Fruit fly (Drosophila melanogaster) whole organism, embryonic: Measurements from ENCODE around the gene Polr3H.

Source experiments
- Bgb ChIP-seq: fragments of 200-800 bp; sonication (Bioruptor generic); IDR thresholded peaks from 2 replicates; pipeline ENCODE4 v1.3.6; 2022; ENCODE audit warnings: missing biosample characterization, missing genetic modification characterization; ENCODE audit not compliant: partially characterized antibody
- CG10654 ChIP-seq: fragments of 200-800 bp; sonication (Bioruptor generic); optimal IDR thresholded peaks from 2 replicates; lab custom pipeline; 2016; ENCODE audit warnings: missing biosample characterization, missing genetic modification characterization
- CG10959 ChIP-seq: fragments of 200-800 bp; sonication (Bioruptor generic); IDR thresholded peaks from 2 replicates; pipeline ENCODE4 v1.3.6; 2022; ENCODE audit warnings: missing biosample characterization, missing genetic modification characterization
- CG10979 ChIP-seq: fragments of 200-800 bp; sonication (Bioruptor generic); optimal IDR thresholded peaks from 2 replicates; lab custom pipeline; 2018; ENCODE audit warnings: missing biosample characterization, mild to moderate bottlenecking, missing genetic modification characterization, moderate library complexity
- CG11560 ChIP-seq: fragments of 200-800 bp; sonication (Bioruptor generic); IDR thresholded peaks from 3 replicates; pipeline ENCODE4 v1.3.6; 2022; ENCODE audit warnings: missing biosample characterization, missing genetic modification characterization
- CG12236 ChIP-seq: fragments of 200-800 bp; sonication (Bioruptor generic); optimal IDR thresholded peaks from 2 replicates; lab custom pipeline; 2016; ENCODE audit warnings: missing biosample characterization, missing genetic modification characterization
- CG13775 ChIP-seq: fragments of 200-800 bp; sonication (Bioruptor generic); optimal IDR thresholded peaks from 3 replicates; lab custom pipeline; 2017; ENCODE audit warnings: missing biosample characterization, mild to moderate bottlenecking, missing genetic modification characterization
- CG13894 ChIP-seq: fragments of 200-800 bp; sonication (Bioruptor generic); optimal IDR thresholded peaks from 3 replicates; lab custom pipeline; 2018; ENCODE audit warnings: missing biosample characterization, mild to moderate bottlenecking, missing genetic modification characterization, moderate library complexity
- CG1603 ChIP-seq: fragments of 200-800 bp; sonication (Bioruptor generic); optimal IDR thresholded peaks from 2 replicates; lab custom pipeline; 2019; ENCODE audit warnings: missing biosample characterization, mild to moderate bottlenecking, missing genetic modification characterization, moderate library complexity
- CG1792 ChIP-seq: fragments of 200-800 bp; sonication (Bioruptor generic); optimal IDR thresholded peaks from 2 replicates; lab custom pipeline; 2016; ENCODE audit warnings: missing biosample characterization, missing genetic modification characterization
- CG18764 ChIP-seq: fragments of 200-800 bp; sonication (Bioruptor generic); optimal IDR thresholded peaks from 3 replicates; lab custom pipeline; 2016; ENCODE audit warnings: missing biosample characterization, missing genetic modification characterization
- CG2202 ChIP-seq: fragments of 200-800 bp; sonication (Bioruptor generic); optimal IDR thresholded peaks from 2 replicates; lab custom pipeline; 2018; ENCODE audit warnings: missing biosample characterization, mild to moderate bottlenecking, missing genetic modification characterization
- CG32767 ChIP-seq: fragments of 200-800 bp; sonication (Bioruptor generic); IDR thresholded peaks from 2 replicates; pipeline ENCODE4 v1.3.6; 2022; ENCODE audit warnings: missing biosample characterization, missing genetic modification characterization
- CG3995 ChIP-seq: fragments of 200-800 bp; sonication (Bioruptor generic); optimal IDR thresholded peaks from 3 replicates; lab custom pipeline; 2016; ENCODE audit warnings: missing biosample characterization, missing genetic modification characterization
- CG7372 ChIP-seq: fragments of 200-800 bp; sonication (Bioruptor generic); IDR thresholded peaks from 2 replicates; pipeline ENCODE4 v1.3.6; 2022; ENCODE audit warnings: missing biosample characterization, missing genetic modification characterization
- CG8359 ChIP-seq: fragments of 200-800 bp; sonication (Bioruptor generic); optimal IDR thresholded peaks from 2 replicates; lab custom pipeline; 2017; ENCODE audit warnings: missing biosample characterization, mild to moderate bottlenecking, missing genetic modification characterization, borderline replicate concordance
- CG9437 ChIP-seq: fragments of 200-800 bp; sonication (Bioruptor generic); optimal IDR thresholded peaks from 2 replicates; lab custom pipeline; 2018; ENCODE audit warnings: missing biosample characterization, mild to moderate bottlenecking, missing genetic modification characterization
- Dip3 ChIP-seq: fragments of 200-800 bp; sonication (Bioruptor generic); optimal IDR thresholded peaks from 3 replicates; lab custom pipeline; 2016; ENCODE audit warnings: missing biosample characterization, missing genetic modification characterization
- Doc3 ChIP-seq: fragments of 200-800 bp; sonication (Bioruptor generic); IDR thresholded peaks from 3 replicates; pipeline ENCODE4 v1.3.6; 2022; ENCODE audit warnings: missing biosample characterization, missing genetic modification characterization; ENCODE audit not compliant: partially characterized antibody
- Fer1 ChIP-seq: fragments of 200-800 bp; sonication (Bioruptor generic); optimal IDR thresholded peaks from 2 replicates; lab custom pipeline; 2017; ENCODE audit warnings: missing biosample characterization, mild to moderate bottlenecking, missing genetic modification characterization
- Fer2 ChIP-seq: fragments of 200-800 bp; sonication (Bioruptor generic); optimal IDR thresholded peaks from 2 replicates; lab custom pipeline; 2018; ENCODE audit warnings: missing biosample characterization, mild to moderate bottlenecking, missing genetic modification characterization, moderate library complexity
- Gug ChIP-seq: fragments of 200-800 bp; sonication (Bioruptor generic); IDR thresholded peaks from 4 replicates; pipeline ENCODE4 v1.3.6; 2022; ENCODE audit warnings: missing biosample characterization, missing genetic modification characterization
- Hsf ChIP-seq: fragments of 200-800 bp; sonication (Bioruptor generic); optimal IDR thresholded peaks from 3 replicates; lab custom pipeline; 2016; ENCODE audit warnings: missing biosample characterization, missing genetic modification characterization
- Kr ChIP-seq: fragments of 200-800 bp; sonication (Bioruptor generic); optimal IDR thresholded peaks from 2 replicates; lab custom pipeline; 2017; ENCODE audit warnings: missing biosample characterization, mild to moderate bottlenecking, missing genetic modification characterization
- Lim3 ChIP-seq: fragments of 200-800 bp; sonication (Bioruptor generic); IDR thresholded peaks from 2 replicates; pipeline ENCODE4 v1.3.6; 2022; ENCODE audit warnings: missing biosample characterization, missing genetic modification characterization
- Pdp1 ChIP-seq, 2 experiments: fragments of 200-800 bp; sonication (Bioruptor generic); optimal IDR thresholded peaks; 3 replicates each; lab custom pipeline; 2016; ENCODE audit warnings: missing biosample characterization in 2 of 2, missing genetic modification characterization in 2 of 2, mild to moderate bottlenecking in 1 of 2, moderate library complexity in 1 of 2
- Rfx ChIP-seq: fragments of 200-800 bp; sonication (Bioruptor generic); IDR thresholded peaks from 2 replicates; pipeline ENCODE4 v1.3.6; 2022; ENCODE audit warnings: missing biosample characterization, missing genetic modification characterization
- Scr ChIP-seq: fragments of 200-800 bp; sonication (Bioruptor generic); IDR thresholded peaks from 2 replicates; pipeline ENCODE4 v1.3.6; 2022; ENCODE audit warnings: missing biosample characterization, missing genetic modification characterization; ENCODE audit not compliant: partially characterized antibody
- Vsx1 ChIP-seq: fragments of 200-800 bp; sonication (Bioruptor generic); optimal IDR thresholded peaks from 2 replicates; lab custom pipeline; 2017; ENCODE audit warnings: missing biosample characterization, mild to moderate bottlenecking, missing genetic modification characterization, missing genetic modification reagents
- ac ChIP-seq: fragments of 200-800 bp; sonication (Bioruptor generic); optimal IDR thresholded peaks from 3 replicates; lab custom pipeline; 2017; ENCODE audit warnings: missing biosample characterization, mild to moderate bottlenecking, missing genetic modification characterization
- ap ChIP-seq: fragments of 200-800 bp; sonication (Bioruptor generic); IDR thresholded peaks from 2 replicates; pipeline ENCODE4 v1.3.6; 2022; ENCODE audit warnings: missing biosample characterization, missing genetic modification characterization
- bbx ChIP-seq: fragments of 200-800 bp; sonication (Bioruptor generic); IDR thresholded peaks from 2 replicates; pipeline ENCODE4 v1.3.6; 2022; ENCODE audit warnings: missing biosample characterization, missing genetic modification characterization; ENCODE audit not compliant: partially characterized antibody
- br ChIP-seq: fragments of >200 bp; optimal IDR thresholded peaks from 2 replicates; lab custom pipeline; 2017
- dpn ChIP-seq, 2 experiments: fragments of 200-800 bp; sonication (Bioruptor generic); optimal IDR thresholded peaks; 3 replicates each; lab custom pipeline; 2016; ENCODE audit warnings: missing biosample characterization in 2 of 2, missing genetic modification characterization in 2 of 2
- emc ChIP-seq: fragments of 200-800 bp; sonication (Bioruptor generic); optimal IDR thresholded peaks from 2 replicates; lab custom pipeline; 2016; ENCODE audit warnings: missing biosample characterization, missing genetic modification characterization
- gt ChIP-seq: fragments of 200-800 bp; sonication (Bioruptor generic); IDR thresholded peaks from 2 replicates; pipeline ENCODE4 v1.3.6; 2022; ENCODE audit warnings: missing biosample characterization, missing genetic modification characterization
- h ChIP-seq: fragments of >200 bp; optimal IDR thresholded peaks from 2 replicates; lab custom pipeline; 2017
- hb ChIP-seq: fragments of 200-800 bp; sonication (Bioruptor generic); IDR thresholded peaks from 3 replicates; pipeline ENCODE4 v1.3.6; 2022; ENCODE audit warnings: missing biosample characterization, missing genetic modification characterization; ENCODE audit not compliant: partially characterized antibody
- lola ChIP-seq, 3 experiments: fragments of >200 bp in 2 of 3; fragments of 200-800 bp in 1 of 3; sonication (Bioruptor generic) in 1 of 3; optimal IDR thresholded peaks; 2 replicates each; lab custom pipeline; 2017 to 2019; ENCODE audit warnings: missing biosample characterization in 3 of 3, missing genetic modification characterization in 3 of 3, mild to moderate bottlenecking in 1 of 3, moderate library complexity in 1 of 3
- mam ChIP-seq: fragments of 200-800 bp; sonication (Bioruptor generic); optimal IDR thresholded peaks from 3 replicates; lab custom pipeline; 2016; ENCODE audit warnings: missing biosample characterization, missing genetic modification characterization
- mld ChIP-seq: fragments of 200-800 bp; sonication (Bioruptor generic); IDR thresholded peaks from 3 replicates; pipeline ENCODE4 v1.3.6; 2022; ENCODE audit warnings: missing biosample characterization, missing genetic modification characterization; ENCODE audit not compliant: partially characterized antibody
- oc ChIP-seq: fragments of 200-800 bp; sonication (Bioruptor generic); optimal IDR thresholded peaks from 2 replicates; lab custom pipeline; 2018; ENCODE audit warnings: missing biosample characterization, mild to moderate bottlenecking, missing genetic modification characterization, moderate library complexity
- pan ChIP-seq, 4 experiments: fragments of >200 bp in 3 of 4; fragments of 200-800 bp in 1 of 4; sonication (Bioruptor generic) in 1 of 4; optimal IDR thresholded peaks in 3 of 4; IDR thresholded peaks in 1 of 4; 2 replicates each; pipeline versions ENCODE4 v1.3.6 to Lab custom; 2017 to 2022; ENCODE audit warnings: missing biosample characterization in 2 of 4, missing genetic modification characterization in 2 of 4, mixed read lengths in 1 of 4
- row ChIP-seq: fragments of 200-800 bp; sonication (Bioruptor generic); IDR thresholded peaks from 3 replicates; pipeline ENCODE4 v1.3.6; 2022; ENCODE audit warnings: missing biosample characterization, missing genetic modification characterization
- sc ChIP-seq, 3 experiments: fragments of >200 bp in 2 of 3; fragments of 200-800 bp in 1 of 3; sonication (Bioruptor generic) in 1 of 3; optimal IDR thresholded peaks; 2 replicates in 2 of 3; 3 replicates in 1 of 3; lab custom pipeline; 2017; ENCODE audit warnings: mild to moderate bottlenecking in 1 of 3, missing biosample characterization in 1 of 3, missing genetic modification characterization in 1 of 3, missing genetic modification reagents in 1 of 3
- sob ChIP-seq: fragments of 200-800 bp; sonication (Bioruptor generic); IDR thresholded peaks from 2 replicates; pipeline ENCODE4 v1.3.6; 2022; ENCODE audit warnings: missing biosample characterization, missing genetic modification characterization
- unpg ChIP-seq: fragments of 200-800 bp; sonication (Bioruptor generic); optimal IDR thresholded peaks from 3 replicates; lab custom pipeline; 2018; ENCODE audit warnings: missing biosample characterization, mild to moderate bottlenecking, missing genetic modification characterization, moderate library complexity
- vnd ChIP-seq: fragments of 200-800 bp; sonication (Bioruptor generic); IDR thresholded peaks from 3 replicates; pipeline ENCODE4 v1.3.6; 2022; ENCODE audit warnings: missing biosample characterization, missing genetic modification characterization; ENCODE audit not compliant: partially characterized antibody
- wor ChIP-seq: fragments of 200-800 bp; sonication (Bioruptor generic); IDR thresholded peaks from 2 replicates; pipeline ENCODE4 v1.3.6; 2022; ENCODE audit warnings: missing biosample characterization, missing genetic modification characterization

The Polr3H gene

DNA sequence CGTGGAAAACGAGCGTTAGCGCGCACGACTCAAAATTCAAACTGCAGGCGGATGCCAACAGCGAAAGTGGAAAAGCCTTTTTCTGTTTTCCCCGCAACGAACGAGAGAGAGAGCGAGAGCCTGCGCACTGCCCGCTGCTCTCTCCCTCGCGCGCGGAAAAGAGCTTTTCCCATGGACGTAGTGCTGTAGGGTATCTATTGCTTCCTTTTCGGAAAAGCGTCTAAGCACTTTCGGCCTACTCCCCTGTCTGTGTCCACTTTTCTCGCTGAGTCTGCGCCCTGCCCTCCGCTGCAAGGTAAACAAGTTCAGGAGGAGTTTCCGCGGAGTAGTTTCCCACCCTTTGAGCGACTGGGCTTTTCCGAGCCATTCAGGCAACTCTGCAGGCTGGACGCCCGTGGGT is 31.7 kb downstream of the Polr3H start, which contains the start of gene CG32085 (continued):
- TF ChIP-seq CG32767 (GFP tag; lab: Robert Waterston, UW) (0 out of 2 replicates have a peak, but pooled peaks have one; percentile 20), Dip3 (peak; percentile 41), Fer1 (peak; percentile 86), CG13894 (tag; lab: Kevin White, UChicago) (peak; percentile 75), CG1603 (no peak), CG7372 (GFP tag; lab: Robert Waterston, UW) (peak; percentile 37; the same call in 1 of the 2 replicates), hb (no peak), Doc3 (GFP tag; lab: Robert Waterston, UW) (no peak), Bgb (GFP tag; lab: Robert Waterston, UW) (no peak), CG11560 (tag; lab: Robert Waterston, UW) (no peak), Lim3 (no peak), h (lab: Kevin White, UChicago) (no peak), dpn (GFP tag; optimal IDR thresholded peaks at IDR 0.05; lab: Kevin White, UChicago) (peak; percentile 57 to 74), bbx (GFP tag; lab: Robert Waterston, UW) (no peak), unpg (peak; percentile 35), wor (no peak), lola (GFP tag; optimal IDR thresholded peaks at IDR 0.05; lab: Kevin White, UChicago) (no peak), br (lab: Kevin White, UChicago) (no peak), Fer2 (tag; lab: Kevin White, UChicago) (peak; percentile 4), ap (GFP tag; lab: Robert Waterston, UW) (no peak), sob (peak; percentile 80), CG10959 (GFP tag; lab: Robert Waterston, UW) (no peak), ac (GFP tag; lab: Kevin White, UChicago) (no peak), Pdp1 (GFP tag; optimal IDR thresholded peaks at IDR 0.05; lab: Kevin White, UChicago) (peak; percentile 31 to 53), CG10979 (tag; lab: Kevin White, UChicago) (peak; percentile 31), CG3995 (GFP tag; lab: Kevin White, UChicago) (no peak), vnd (GFP tag; lab: Robert Waterston, UW) (no peak), CG13775 (GFP tag; lab: Kevin White, UChicago) (peak; percentile 9), CG8359 (GFP tag; lab: Kevin White, UChicago) (no peak), CG1792 (GFP tag; lab: Kevin White, UChicago) (peak; percentile 59), mam (GFP tag; lab: Kevin White, UChicago) (peak; percentile 80), Vsx1 (GFP tag; lab: Kevin White, UChicago) (no peak), CG2202 (tag; lab: Kevin White, UChicago) (no peak), Hsf (GFP tag; lab: Kevin White, UChicago) (peak; percentile 46), gt (GFP tag; lab: Robert Waterston, UW) (no peak), CG18764 (GFP tag; lab: Kevin White, UChicago) (peak; percentile 33), emc (GFP tag; lab: Kevin White, UChicago) (no peak), Kr (GFP tag; lab: Kevin White, UChicago) (no peak), Rfx (GFP tag; lab: Robert Waterston, UW) (peak; percentile 93), sc (optimal IDR thresholded peaks at IDR 0.05; lab: Kevin White, UChicago) (no peak), sc (GFP tag; optimal IDR thresholded peaks at IDR 0.05; lab: Kevin White, UChicago) (no peak), row (GFP tag; lab: Robert Waterston, UW) (peak; percentile 74), mld (GFP tag; lab: Robert Waterston, UW) (0 out of 3 replicates have a peak, but pooled peaks have one; percentile 47), oc (no peak), CG12236 (GFP tag; lab: Kevin White, UChicago) (no peak), Scr (peak; percentile 14; the same call in 1 of the 2 replicates), CG9437 (GFP tag; lab: Kevin White, UChicago) (no peak), pan (optimal IDR thresholded peaks at IDR 0.05; lab: Kevin White, UChicago) (no peak), pan (GFP tag; optimal IDR thresholded peaks at IDR 0.05 in 1 of 2, IDR thresholded peaks at IDR 0.05 in 1 of 2) (peak in 1 of 2 experiments; percentile 54), CG10654 (GFP tag; lab: Kevin White, UChicago) (peak; percentile 23), Gug (GFP tag; lab: Robert Waterston, UW) (peak; percentile 90)
